Worm (Caenorhabditis elegans) whole organism, L4/young adult: ENCODE results near the gene F54F7.10.

Experiments
- W03F9.2 ChIP-seq: fragments of 150-350 bp; optimal IDR thresholded peaks from 2 replicates; lab custom pipeline; 2014; ENCODE audit warnings: missing biosample characterization, missing genetic modification characterization
- dao-5 ChIP-seq: sonication (generic microtip); optimal IDR thresholded peaks from 2 replicates; lab custom pipeline; 2016; ENCODE audit warnings: missing genotype, missing genetic modification characterization, moderate library complexity, missing compliant biosample characterization
- him-1 ChIP-seq: sonication (generic microtip); optimal IDR thresholded peaks from 2 replicates; lab custom pipeline; 2016; ENCODE audit warnings: missing genotype, missing genetic modification reagents, missing genetic modification characterization, missing compliant biosample characterization

ce11 chrX:11870393-11870792 is 7.0 kb downstream of the F54F7.10 start:
- TF ChIP-seq him-1 (tag; lab: Kevin White, UChicago) (no peak), W03F9.2 (tag; lab: Kevin White, UChicago) (no peak), dao-5 (no peak)
